Worm (Caenorhabditis elegans) whole organism, L4 larva: ENCODE results near the gene bbs-5.

ENCODE experiments used
- D1046.2 ChIP-seq: fragments of 200-800 bp; sonication (Bioruptor generic); IDR thresholded peaks from 2 replicates; pipeline ENCODE4 v1.3.6; 2022; ENCODE audit warnings: missing genetic modification characterization, missing compliant biosample characterization
- F10B5.3 ChIP-seq: sonication (generic microtip); optimal IDR thresholded peaks from 2 replicates; lab custom pipeline; 2016; ENCODE audit warnings: mild to moderate bottlenecking, missing genetic modification characterization, missing compliant biosample characterization
- F26F4.8 ChIP-seq: fragments of 200-800 bp; sonication (Bioruptor generic); conservative IDR thresholded peaks from 2 replicates; pipeline ENCODE4 v1.3.6; 2022; ENCODE audit warnings: missing genetic modification characterization, missing compliant biosample characterization
- F49E8.2 ChIP-seq: sonication (generic microtip); optimal IDR thresholded peaks from 2 replicates; lab custom pipeline; 2016; ENCODE audit warnings: missing compliant biosample characterization, mild to moderate bottlenecking, missing genetic modification characterization, borderline replicate concordance
- Y5F2A.4 ChIP-seq: fragments of 200-800 bp; sonication (Bioruptor generic); optimal IDR thresholded peaks from 2 replicates; lab custom pipeline; 2018; ENCODE audit warnings: mild to moderate bottlenecking, missing genetic modification characterization, missing compliant biosample characterization
- ZK337.2 ChIP-seq: fragments of 200-800 bp; sonication (Bioruptor generic); IDR thresholded peaks from 2 replicates; pipeline ENCODE4 v1.3.6; 2022; ENCODE audit warnings: missing genetic modification reagents, missing genetic modification characterization, missing compliant biosample characterization
- aha-1 ChIP-seq: fragments of 150-350 bp; peaks from one replicate; lab custom pipeline; 2014; ENCODE audit warnings: missing biosample characterization, missing genetic modification characterization
- ceh-44 ChIP-seq: fragments of 200-800 bp; sonication (Bioruptor generic); IDR thresholded peaks from 2 replicates; pipeline ENCODE4 v1.3.6; 2022; ENCODE audit warnings: missing genetic modification reagents, missing genetic modification characterization, missing compliant biosample characterization
- ctbp-1 ChIP-seq: fragments of 200-800 bp; sonication (Bioruptor generic); IDR thresholded peaks from 2 replicates; pipeline ENCODE4 v1.3.6; 2022; ENCODE audit warnings: missing genetic modification reagents, missing genetic modification characterization, missing compliant biosample characterization
- daf-12 ChIP-seq: fragments of 150-350 bp; optimal IDR thresholded peaks from 2 replicates; lab custom pipeline; 2014; ENCODE audit warnings: missing biosample characterization, missing genetic modification reagents, missing genetic modification characterization
- dmd-8 ChIP-seq: fragments of 200-800 bp; sonication (Bioruptor generic); IDR thresholded peaks from 2 replicates; pipeline ENCODE4 v1.3.6; 2022; ENCODE audit warnings: missing genetic modification characterization, missing compliant biosample characterization
- duxl-1 ChIP-seq: sonication (generic microtip); optimal IDR thresholded peaks from 2 replicates; lab custom pipeline; 2016; ENCODE audit warnings: mild to moderate bottlenecking, missing genetic modification characterization, moderate library complexity, missing compliant biosample characterization; ENCODE audit not compliant: poor library complexity
- dve-1 ChIP-seq: sonication (generic microtip); optimal IDR thresholded peaks from 2 replicates; lab custom pipeline; 2017; ENCODE audit warnings: antibody characterized with exemption, mild to moderate bottlenecking, missing genetic modification characterization, missing compliant biosample characterization; ENCODE audit not compliant: insufficient read depth
- egl-43 ChIP-seq: fragments of 200-800 bp; sonication (Bioruptor generic); IDR thresholded peaks from 2 replicates; pipeline ENCODE4 v1.3.6; 2022; ENCODE audit warnings: missing genetic modification reagents, missing genetic modification characterization, missing compliant biosample characterization
- fkh-10 ChIP-seq: fragments of 150-350 bp; optimal IDR thresholded peaks from 2 replicates; lab custom pipeline; 2014; ENCODE audit warnings: missing biosample characterization, missing genetic modification reagents, missing genetic modification characterization
- fos-1 ChIP-seq: fragments of 150-350 bp; optimal IDR thresholded peaks from 2 replicates; lab custom pipeline; 2014; ENCODE audit warnings: missing biosample characterization, missing genetic modification characterization
- hmg-1.1 ChIP-seq: fragments of 200-800 bp; sonication (Bioruptor generic); IDR thresholded peaks from 2 replicates; pipeline ENCODE4 v1.3.6; 2022; ENCODE audit warnings: missing genetic modification reagents, missing genetic modification characterization, missing compliant biosample characterization
- lin-1 ChIP-seq: fragments of 200-800 bp; sonication (Bioruptor generic); IDR thresholded peaks from 2 replicates; pipeline ENCODE4 v1.3.6; 2022; ENCODE audit warnings: missing genetic modification reagents, missing genetic modification characterization, missing compliant biosample characterization
- lin-38 ChIP-seq: fragments of 200-800 bp; sonication (Bioruptor generic); IDR thresholded peaks from 2 replicates; pipeline ENCODE4 v1.3.6; 2022; ENCODE audit warnings: missing genetic modification reagents, missing genetic modification characterization, missing compliant biosample characterization
- lin-39 ChIP-seq: fragments of 150-350 bp; optimal IDR thresholded peaks from 2 replicates; lab custom pipeline; 2014; ENCODE audit warnings: missing biosample characterization, missing genetic modification reagents, missing genetic modification characterization
- lsy-2 ChIP-seq, 2 experiments: fragments of 150-350 bp in 1 of 2; sonication (generic microtip) in 1 of 2; optimal IDR thresholded peaks; 2 replicates each; lab custom pipeline; 2014 to 2017; ENCODE audit warnings: missing biosample characterization in 2 of 2, missing genetic modification characterization in 2 of 2
- madf-5 ChIP-seq, 2 experiments: fragments of 200-800 bp; sonication (Bioruptor generic); IDR thresholded peaks; 2 replicates each; pipeline ENCODE4 v1.3.6; 2022; ENCODE audit warnings: missing compliant biosample characterization in 2 of 2, missing genetic modification characterization in 2 of 2
- madf-9 ChIP-seq: fragments of 200-800 bp; sonication (Bioruptor generic); conservative IDR thresholded peaks from 2 replicates; pipeline ENCODE4 v1.3.6; 2022; ENCODE audit warnings: missing genetic modification reagents, missing genetic modification characterization, missing compliant biosample characterization
- mes-2 ChIP-seq: sonication (generic microtip); optimal IDR thresholded peaks from 2 replicates; lab custom pipeline; 2016; ENCODE audit warnings: missing genotype, mild to moderate bottlenecking, missing genetic modification characterization, missing compliant biosample characterization; ENCODE audit not compliant: poor library complexity, severe bottlenecking
- mxl-2 ChIP-seq: fragments of 200-800 bp; sonication (Bioruptor generic); conservative IDR thresholded peaks from 2 replicates; pipeline ENCODE4 v1.3.6; 2022; ENCODE audit warnings: missing genetic modification reagents, missing genetic modification characterization, missing compliant biosample characterization
- nhr-102 ChIP-seq: sonication (generic microtip); optimal IDR thresholded peaks from 2 replicates; lab custom pipeline; 2016; ENCODE audit warnings: mild to moderate bottlenecking, missing genetic modification characterization, moderate library complexity, missing compliant biosample characterization
- nhr-11 ChIP-seq: fragments of 150-350 bp; optimal IDR thresholded peaks from 2 replicates; lab custom pipeline; 2014; ENCODE audit warnings: missing biosample characterization, missing genetic modification characterization
- nhr-25 ChIP-seq: sonication (generic microtip); optimal IDR thresholded peaks from 2 replicates; lab custom pipeline; 2017; ENCODE audit warnings: missing genetic modification characterization, mild to moderate bottlenecking, missing compliant biosample characterization, antibody characterized with exemption, moderate library complexity, borderline replicate concordance; ENCODE audit not compliant: insufficient read depth
- nhr-28 ChIP-seq: fragments of 150-350 bp; optimal IDR thresholded peaks from 2 replicates; lab custom pipeline; 2014; ENCODE audit warnings: missing biosample characterization, missing genetic modification characterization
- php-3 ChIP-seq: fragments of 200-800 bp; sonication (Bioruptor generic); IDR thresholded peaks from 2 replicates; pipeline ENCODE4 v1.3.6; 2022; ENCODE audit warnings: missing genetic modification reagents, missing genetic modification characterization, missing compliant biosample characterization
- rbr-2 ChIP-seq: sonication (generic microtip); optimal IDR thresholded peaks from 2 replicates; lab custom pipeline; 2016; ENCODE audit warnings: missing genotype, missing genetic modification characterization, missing compliant biosample characterization
- saeg-2 ChIP-seq: fragments of 200-800 bp; sonication (Bioruptor generic); IDR thresholded peaks from 2 replicates; pipeline ENCODE4 v1.3.6; 2022; ENCODE audit warnings: missing genetic modification reagents, missing genetic modification characterization, missing compliant biosample characterization
- tag-97 ChIP-seq: fragments of 200-800 bp; sonication (Bioruptor generic); IDR thresholded peaks from 2 replicates; pipeline ENCODE4 v1.3.6; 2022; ENCODE audit warnings: missing genetic modification characterization, missing compliant biosample characterization
- unc-39 ChIP-seq: sonication (generic microtip); optimal IDR thresholded peaks from 2 replicates; lab custom pipeline; 2017; ENCODE audit warnings: missing biosample characterization, missing genetic modification characterization
- unc-62 ChIP-seq, 3 experiments: fragments of 150-350 bp in 1 of 3; sonication (generic microtip); optimal IDR thresholded peaks in 2 of 3; peaks in 1 of 3; 1 replicate in 1 of 3; 2 replicates in 2 of 3; lab custom pipeline; 2014 to 2017; ENCODE audit warnings: missing biosample characterization in 3 of 3, missing genetic modification characterization in 3 of 3, missing genetic modification reagents in 3 of 3, missing genotype in 1 of 3
- zfp-2 ChIP-seq: sonication (generic microtip); optimal IDR thresholded peaks from 2 replicates; lab custom pipeline; 2016; ENCODE audit warnings: mild to moderate bottlenecking, missing genetic modification characterization, missing compliant biosample characterization

Gene bbs-5

DNA sequence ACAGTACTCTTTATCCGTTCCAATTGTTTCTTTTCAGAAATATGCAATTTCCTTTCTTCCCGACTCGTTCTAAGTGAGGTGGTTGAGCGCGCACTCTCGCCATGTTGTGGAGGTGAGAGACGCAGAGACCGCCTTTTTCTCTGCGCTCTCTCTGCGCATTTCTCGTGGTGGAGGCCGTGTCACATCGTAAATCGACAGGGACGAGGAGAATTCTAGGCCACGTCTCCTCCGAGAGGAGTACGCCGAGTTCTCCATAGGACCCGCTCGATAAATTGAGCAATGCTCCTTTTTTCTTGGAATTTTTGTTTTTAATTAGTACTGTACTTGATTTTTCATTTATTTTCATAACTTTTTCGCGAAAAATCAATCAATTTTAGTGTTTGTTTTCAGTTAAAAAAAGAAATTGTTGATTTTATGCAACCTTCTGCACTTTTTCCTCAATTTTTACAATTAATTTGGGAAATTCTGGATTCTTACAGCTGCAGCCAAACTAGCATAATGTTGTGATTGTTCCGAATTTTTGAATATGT is 9.3 kb upstream of the bbs-5 start, which contains the start of gene cnk-1 (continued):
- TF ChIP-seq fkh-10 (no peak), zfp-2 (tag; lab: Kevin White, UChicago) (no peak), F26F4.8 (GFP tag; lab: Robert Waterston, UW) (no peak), egl-43 (GFP tag; lab: Robert Waterston, UW) (peak; percentile 97), mxl-2 (GFP tag; lab: Robert Waterston, UW) (peak; percentile 88), dve-1 (peak; percentile 62), unc-62 (GFP tag; optimal IDR thresholded peaks at IDR 0.05 in 1 of 2; lab: Kevin White, UChicago) (no peak), unc-62 (tag; optimal IDR thresholded peaks at IDR 0.05; lab: Kevin White, UChicago) (no peak), php-3 (peak; percentile 96), nhr-25 (tag; lab: Kevin White, UChicago) (peak; percentile 48), lsy-2 (tag; optimal IDR thresholded peaks at IDR 0.05; lab: Kevin White, UChicago) (peak in 1 of 2 experiments; percentile 82), duxl-1 (tag; lab: Kevin White, UChicago) (peak; percentile 64), lin-39 (tag; lab: Kevin White, UChicago) (no peak), tag-97 (GFP tag; lab: Robert Waterston, UW) (peak; percentile 98), nhr-102 (tag; lab: Kevin White, UChicago) (peak; percentile 81), saeg-2 (peak; percentile 72; the same call in 1 of the 2 replicates), ceh-44 (GFP tag; lab: Robert Waterston, UW) (peak; percentile 99), F10B5.3 (tag; lab: Kevin White, UChicago) (no peak), dmd-8 (GFP tag; lab: Robert Waterston, UW) (peak; percentile 85), lin-1 (peak; percentile 94)

DNA sequence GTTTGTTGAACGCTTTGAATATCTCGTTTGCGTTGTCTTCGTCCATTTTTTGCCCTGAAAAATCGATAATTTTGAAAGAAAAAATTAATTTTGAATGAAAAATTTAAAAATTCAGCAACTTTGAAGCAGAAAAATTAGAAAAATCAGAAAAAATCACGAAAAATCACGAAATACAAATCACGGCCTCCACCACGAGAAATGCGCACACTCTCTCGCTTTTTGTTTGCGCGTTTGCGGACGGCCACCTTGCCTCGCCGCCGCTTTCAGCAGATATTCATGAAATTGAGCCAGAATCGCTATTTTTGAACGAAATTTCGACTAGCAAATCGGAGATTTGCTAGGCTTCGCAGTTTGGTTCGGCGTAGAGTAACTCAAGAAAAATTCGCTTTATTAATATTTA is 5.2 kb upstream of the bbs-5 start, which contains the start of gene inpp-4B:
Gene inpp-4B (minus strand): TSS at position 54 of the 400 bp plus-strand sequence.
- TF ChIP-seq lin-38 (peak; percentile 57; the same call in 1 of the 2 replicates), mes-2 (tag; lab: Kevin White, UChicago) (peak; percentile 17), hmg-1.1 (0 out of 2 replicates have a peak, but pooled peaks have one; percentile 14), ZK337.2 (0 out of 2 replicates have a peak, but pooled peaks have one; percentile 8)

DNA sequence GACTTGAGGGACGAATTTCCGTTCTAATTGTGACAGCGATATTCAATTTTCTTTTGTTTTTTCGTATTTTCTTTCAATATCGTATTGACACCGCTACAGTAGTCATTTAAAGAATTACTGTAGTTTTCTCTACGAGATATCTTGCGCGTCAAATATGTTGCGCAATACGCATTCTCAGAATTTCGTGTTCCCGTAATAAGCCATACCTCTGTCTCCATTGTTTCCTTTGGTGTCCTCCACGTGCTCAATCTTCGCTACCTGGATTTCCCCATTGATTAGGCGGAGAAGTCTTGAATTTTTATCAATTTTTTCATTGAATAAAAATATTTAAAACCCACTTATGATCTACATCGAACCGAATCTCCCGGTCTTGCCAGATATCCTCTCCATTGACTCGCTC is 326 bp downstream of the bbs-5 start:
- TF ChIP-seq unc-62 (GFP tag; optimal IDR thresholded peaks at IDR 0.05 in 1 of 2; lab: Kevin White, UChicago) (peak in 1 of 2 experiments; percentile 94), unc-62 (tag; optimal IDR thresholded peaks at IDR 0.05; lab: Kevin White, UChicago) (no peak), nhr-11 (tag; lab: Kevin White, UChicago) (no peak)

ce11 chrIII:10258641-10259040 is 2.9 kb downstream of the bbs-5 start, which contains the start of gene rip-1:
rip-1 (minus strand) TSS chrIII:10258741.
- TF ChIP-seq lin-1: no peak
- no peak for TF ChIP-seq dve-1
- TF ChIP-seq rbr-2 (tag; lab: Kevin White, UChicago): no peak
- no peak for TF ChIP-seq ctbp-1 (GFP tag; lab: Robert Waterston, UW)
- TF ChIP-seq nhr-102 (tag; lab: Kevin White, UChicago): no peak
- no peak for TF ChIP-seq madf-9 (GFP tag; lab: Robert Waterston, UW)
- TF ChIP-seq nhr-25 (tag; lab: Kevin White, UChicago): no peak
- no peak for TF ChIP-seq saeg-2
- no peak for TF ChIP-seq Y5F2A.4
- TF ChIP-seq F49E8.2 (tag; lab: Kevin White, UChicago): no peak
- TF ChIP-seq, all 104 proteins: peak for 0

DNA sequence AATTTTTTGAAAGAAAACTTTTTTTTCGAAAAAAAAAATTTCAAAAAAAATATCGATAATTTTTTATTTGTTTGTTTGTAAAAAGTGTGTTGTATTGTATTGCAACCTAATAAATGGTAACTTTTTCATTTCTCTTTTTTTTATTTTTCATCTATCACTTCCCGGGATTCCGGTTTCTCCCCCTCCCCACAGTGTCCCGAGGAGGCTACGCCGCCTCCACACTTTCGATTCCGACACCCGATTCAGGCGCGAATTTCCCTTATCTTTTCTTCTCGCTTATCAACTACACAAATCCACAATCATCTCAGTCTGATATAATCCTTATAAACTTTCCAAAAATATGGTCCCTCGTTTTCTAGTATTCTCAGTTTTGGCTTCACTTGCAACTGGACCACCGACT is 7.0 kb downstream of the bbs-5 start, which contains the start of gene R01H10.4:
Gene R01H10.4 (plus strand): TSS at position 236 of the 400 bp plus-strand sequence.
- no peak for TF ChIP-seq fos-1 (tag; lab: Kevin White, UChicago)
- no peak for TF ChIP-seq unc-39
- peak; percentile 53 for TF ChIP-seq aha-1 (tag; lab: Kevin White, UChicago)
- TF ChIP-seq daf-12 (tag; lab: Kevin White, UChicago): no peak
- TF ChIP-seq madf-5 (GFP tag; IDR thresholded peaks at IDR 0.05; lab: Robert Waterston, UW): no peak
- TF ChIP-seq nhr-28: peak; percentile 73
- TF ChIP-seq D1046.2 (GFP tag; lab: Robert Waterston, UW): no peak
- TF ChIP-seq, all 104 proteins: peak for 2
